Worm (Caenorhabditis elegans) whole organism, L1 larva: ENCODE measurements around the gene gadr-3.
A peak's percentile ranks its signal among the peaks of the same experiment; 100 is the strongest.

Source experiments
- alr-1 ChIP-seq: fragments of 200-800 bp; sonication (Bioruptor generic); optimal IDR thresholded peaks from 2 replicates; lab custom pipeline; 2018; ENCODE audit warnings: borderline replicate concordance, mild to moderate bottlenecking, missing genetic modification characterization, missing compliant biosample characterization
- ceh-8 ChIP-seq: fragments of 200-800 bp; sonication (Bioruptor generic); optimal IDR thresholded peaks from 2 replicates; lab custom pipeline; 2018; ENCODE audit warnings: mild to moderate bottlenecking, missing genetic modification characterization, moderate library complexity, missing compliant biosample characterization
- ceh-82 ChIP-seq, 3 experiments: fragments of 150-350 bp in 1 of 3; sonication (generic microtip) in 2 of 3; optimal IDR thresholded peaks; 2 replicates each; lab custom pipeline; 2014 to 2017; ENCODE audit warnings: missing biosample characterization in 3 of 3, missing genetic modification characterization in 3 of 3
- elt-3 ChIP-seq, 6 experiments: fragments of 150-350 bp in 1 of 6; sonication (generic microtip); optimal IDR thresholded peaks; 2 replicates each; lab custom pipeline; 2017 to 2018; ENCODE audit warnings: missing biosample characterization in 6 of 6, missing genetic modification characterization in 6 of 6, inconsistent platforms in 1 of 6
- hlh-4 ChIP-seq: sonication (generic microtip); optimal IDR thresholded peaks from 2 replicates; lab custom pipeline; 2016; ENCODE audit warnings: mild to moderate bottlenecking, missing genetic modification characterization, missing compliant biosample characterization
- swsn-7 ChIP-seq: sonication (generic microtip); optimal IDR thresholded peaks from 2 replicates; lab custom pipeline; 2016; ENCODE audit warnings: missing genetic modification characterization, missing compliant biosample characterization
- ztf-11 ChIP-seq, 2 experiments: sonication (generic microtip); optimal IDR thresholded peaks; 2 replicates each; lab custom pipeline; 2016 to 2017; ENCODE audit warnings: missing genetic modification characterization in 2 of 2, missing biosample characterization in 1 of 2, missing compliant biosample characterization in 1 of 2
- ztf-4 ChIP-seq: fragments of 150-350 bp; optimal IDR thresholded peaks from 2 replicates; lab custom pipeline; 2014; ENCODE audit warnings: missing biosample characterization, missing genetic modification characterization

DNA sequence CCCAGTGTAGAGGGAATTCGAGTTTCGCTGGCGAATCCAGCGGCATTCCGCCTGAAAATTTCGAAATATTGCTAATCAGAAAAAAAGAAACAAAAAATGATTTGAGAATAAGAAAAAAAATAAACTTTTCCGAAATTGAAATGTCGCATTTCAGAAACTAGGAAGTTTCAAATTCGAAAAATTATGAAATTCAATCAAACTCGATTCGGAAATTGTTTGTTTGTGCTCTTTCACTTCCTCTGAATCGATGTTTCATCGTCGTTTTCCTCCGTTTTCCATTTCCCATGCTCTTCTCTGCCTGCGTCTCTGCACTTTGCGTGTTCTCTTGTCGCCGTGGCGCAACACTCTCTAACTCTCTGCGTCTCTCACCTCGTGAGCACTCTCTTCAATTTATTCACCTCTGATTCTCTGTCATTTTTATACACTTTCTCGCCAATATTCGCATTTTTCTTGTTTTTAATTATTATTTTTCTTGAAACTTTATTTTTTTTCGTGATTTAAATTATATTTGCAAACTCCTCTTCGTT lies 7.4 kb downstream of the gadr-3 start, which contains the start of gene C18F10.7:
- TF ChIP-seq elt-3 (tag; optimal IDR thresholded peaks at IDR 0.05; lab: Kevin White, UChicago), result no peak
- TF ChIP-seq ceh-8, result no peak
- no peak for TF ChIP-seq alr-1 (tag; lab: Kevin White, UChicago)
- TF ChIP-seq ztf-4 (tag; lab: Kevin White, UChicago), result peak; percentile 43
- TF ChIP-seq ztf-11 (tag; optimal IDR thresholded peaks at IDR 0.05; lab: Kevin White, UChicago), result no peak
- peak; percentile 37 to 64 (median 38) for TF ChIP-seq ceh-82 (tag; optimal IDR thresholded peaks at IDR 0.05; lab: Kevin White, UChicago)
- TF ChIP-seq hlh-4 (tag; lab: Kevin White, UChicago), result no peak
- peak; percentile 86 for TF ChIP-seq swsn-7 (tag; lab: Kevin White, UChicago)
